Worm (Caenorhabditis elegans): Measurements from ENCODE around the gene irld-2.

ce11 chrX:13387497-13387953 is 7.3 kb downstream of the irld-2 start, which contains the start of gene C49F8.3:
- TF ChIP-seq dao-5 (tag; optimal IDR thresholded peaks at IDR 0.05), result no peak
- TF ChIP-seq him-1 (tag; optimal IDR thresholded peaks at IDR 0.05), result no peak
- TF ChIP-seq W03F9.2 (tag; optimal IDR thresholded peaks at IDR 0.05), result no peak

All from whole organism, L4/young adult.